Fruit fly (Drosophila melanogaster) whole organism, wandering third instar larva: Measurements from ENCODE around the gene TfIIA-S.

Experiments
- Abd-B ChIP-seq: fragments of >200 bp; optimal IDR thresholded peaks from 2 replicates; lab custom pipeline; 2017; ENCODE audit warnings: missing biosample characterization, missing genetic modification characterization
- CG32264 ChIP-seq: fragments of 200-800 bp; sonication (Bioruptor generic); optimal IDR thresholded peaks from 2 replicates; lab custom pipeline; 2016; ENCODE audit warnings: missing biosample characterization, missing genetic modification characterization
- CG9705 ChIP-seq: fragments of 200-800 bp; sonication (Bioruptor generic); optimal IDR thresholded peaks from 2 replicates; lab custom pipeline; 2018; ENCODE audit warnings: missing biosample characterization, mild to moderate bottlenecking, missing genetic modification characterization
- CrebA ChIP-seq: fragments of 200-800 bp; sonication (Bioruptor generic); optimal IDR thresholded peaks from 2 replicates; lab custom pipeline; 2016; ENCODE audit warnings: missing biosample characterization, mild to moderate bottlenecking, missing genetic modification characterization, borderline replicate concordance
- Dfd ChIP-seq: fragments of >200 bp; optimal IDR thresholded peaks from 2 replicates; lab custom pipeline; 2017; ENCODE audit warnings: missing biosample characterization, missing genetic modification characterization
- Dif ChIP-seq: fragments of 200-275, 200-300 bp; sonication (Bioruptor generic); optimal IDR thresholded peaks from 2 replicates; lab custom pipeline; 2018; ENCODE audit warnings: missing biosample characterization, missing genetic modification characterization; ENCODE audit not compliant: partially characterized antibody
- GATAd ChIP-seq: sonication (Bioruptor generic); optimal IDR thresholded peaks from 2 replicates; lab custom pipeline; 2016; ENCODE audit warnings: missing biosample characterization, missing genetic modification characterization
- HLH106 ChIP-seq: fragments of 200-800 bp; optimal IDR thresholded peaks from 3 replicates; lab custom pipeline; 2019; ENCODE audit warnings: missing biosample characterization, mild to moderate bottlenecking, missing genetic modification characterization, moderate library complexity
- Hnf4 ChIP-seq: fragments of 200-800 bp; sonication (Bioruptor generic); optimal IDR thresholded peaks from 2 replicates; lab custom pipeline; 2016; ENCODE audit warnings: missing biosample characterization, mild to moderate bottlenecking, missing genetic modification characterization
- Hr78 ChIP-seq: fragments of >200 bp; optimal IDR thresholded peaks from 2 replicates; lab custom pipeline; 2017; ENCODE audit warnings: missing biosample characterization, missing genetic modification characterization
- Hr83 ChIP-seq: fragments of 200-300 bp; sonication (Bioruptor generic); optimal IDR thresholded peaks from 2 replicates; lab custom pipeline; 2016; ENCODE audit warnings: missing biosample characterization, mild to moderate bottlenecking, missing genetic modification characterization, moderate library complexity; ENCODE audit not compliant: poor library complexity, severe bottlenecking
- Jra ChIP-seq: sonication (Bioruptor generic); optimal IDR thresholded peaks from 2 replicates; lab custom pipeline; 2016; ENCODE audit warnings: missing biosample characterization, missing genetic modification characterization
- Mio ChIP-seq: sonication (Bioruptor generic); optimal IDR thresholded peaks from 2 replicates; lab custom pipeline; 2016; ENCODE audit warnings: missing biosample characterization, missing genetic modification characterization
- Myc ChIP-seq: fragments of >200 bp; optimal IDR thresholded peaks from 2 replicates; lab custom pipeline; 2017
- N ChIP-seq: fragments of >200 bp; optimal IDR thresholded peaks from 2 replicates; lab custom pipeline; 2018; ENCODE audit warnings: missing biosample characterization, missing external identifiers, missing genetic modification characterization
- OdsH ChIP-seq: fragments of 200-800 bp; sonication (Bioruptor generic); optimal IDR thresholded peaks from 2 replicates; lab custom pipeline; 2016; ENCODE audit warnings: missing biosample characterization, mild to moderate bottlenecking, missing genetic modification characterization
- Rel ChIP-seq, 2 experiments: fragments of 200-800 bp; sonication (Bioruptor generic) in 1 of 2; optimal IDR thresholded peaks; 2 replicates in 1 of 2; 3 replicates in 1 of 2; lab custom pipeline; 2016 to 2019; ENCODE audit warnings: mild to moderate bottlenecking in 2 of 2, missing biosample characterization in 2 of 2, missing genetic modification characterization in 2 of 2, moderate library complexity in 1 of 2
- Sp1 ChIP-seq: fragments of 200-800 bp; sonication (Bioruptor generic); optimal IDR thresholded peaks from 3 replicates; lab custom pipeline; 2019; ENCODE audit warnings: missing biosample characterization, mild to moderate bottlenecking, missing genetic modification characterization, moderate library complexity
- Vsx2 ChIP-seq: fragments of 200-300, 225-300 bp; sonication (Bioruptor generic); optimal IDR thresholded peaks from 2 replicates; lab custom pipeline; 2018; ENCODE audit warnings: missing biosample characterization, missing genetic modification characterization; ENCODE audit not compliant: partially characterized antibody
- br ChIP-seq: fragments of 200-800 bp; sonication (Bioruptor generic); optimal IDR thresholded peaks from 2 replicates; lab custom pipeline; 2016; ENCODE audit warnings: missing biosample characterization, missing genetic modification characterization
- brk ChIP-seq: fragments of 200-800 bp; sonication (Bioruptor generic); optimal IDR thresholded peaks from 2 replicates; lab custom pipeline; 2016; ENCODE audit warnings: missing biosample characterization, mild to moderate bottlenecking, missing genetic modification characterization
- dl ChIP-seq, 2 experiments: fragments of 175-275, 200-275 bp in 1 of 2; fragments of 200-275 bp in 1 of 2; sonication (Bioruptor generic); optimal IDR thresholded peaks; lab custom pipeline; 2018; ENCODE audit warnings: mild to moderate bottlenecking in 2 of 2, missing biosample characterization in 2 of 2, missing genetic modification characterization in 2 of 2, moderate library complexity in 2 of 2; ENCODE audit not compliant: partially characterized antibody in 2 of 2, insufficient read depth in 1 of 2
- dmrt93B ChIP-seq: fragments of 200-800 bp; sonication (Bioruptor generic); optimal IDR thresholded peaks from 2 replicates; lab custom pipeline; 2018; ENCODE audit warnings: missing biosample characterization, mild to moderate bottlenecking, missing genetic modification characterization
- dsf ChIP-seq: sonication (Bioruptor generic); optimal IDR thresholded peaks from 2 replicates; lab custom pipeline; 2016; ENCODE audit warnings: missing biosample characterization, missing genetic modification characterization, borderline replicate concordance
- ey ChIP-seq: fragments of 200-800 bp; sonication (Bioruptor generic); optimal IDR thresholded peaks from 2 replicates; lab custom pipeline; 2016; ENCODE audit warnings: missing biosample characterization, missing genetic modification characterization
- foxo ChIP-seq, 2 experiments: fragments of 200-800 bp; sonication (Bioruptor generic); optimal IDR thresholded peaks; 2 replicates in 1 of 2; 3 replicates in 1 of 2; lab custom pipeline; 2016 to 2017; ENCODE audit warnings: missing biosample characterization in 2 of 2, missing genetic modification characterization in 2 of 2
- fru ChIP-seq: fragments of 200-800 bp; sonication (Bioruptor generic); optimal IDR thresholded peaks from 3 replicates; lab custom pipeline; 2016; ENCODE audit warnings: missing biosample characterization, mild to moderate bottlenecking, missing genetic modification characterization
- h ChIP-seq: fragments of 200-800 bp; sonication (Bioruptor generic); optimal IDR thresholded peaks from 3 replicates; lab custom pipeline; 2016; ENCODE audit warnings: missing biosample characterization, mild to moderate bottlenecking, missing genetic modification characterization
- jim ChIP-seq: fragments of 175-275, 200-325 bp; sonication (Bioruptor generic); optimal IDR thresholded peaks from 2 replicates; lab custom pipeline; 2016; ENCODE audit warnings: missing biosample characterization, mild to moderate bottlenecking, missing genetic modification characterization
- lola ChIP-seq: fragments of >200 bp; optimal IDR thresholded peaks from 2 replicates; lab custom pipeline; 2017; ENCODE audit warnings: missing biosample characterization, missing genetic modification characterization
- pan ChIP-seq: fragments of >200 bp; optimal IDR thresholded peaks from 2 replicates; lab custom pipeline; 2017
- psq ChIP-seq: fragments of 200-800 bp; sonication (Bioruptor generic); optimal IDR thresholded peaks from 3 replicates; lab custom pipeline; 2017; ENCODE audit warnings: missing biosample characterization, mild to moderate bottlenecking, missing genetic modification characterization, moderate library complexity
- rgr ChIP-seq: fragments of 200-800 bp; sonication (Bioruptor generic); optimal IDR thresholded peaks from 3 replicates; lab custom pipeline; 2016; ENCODE audit warnings: missing biosample characterization, mild to moderate bottlenecking, missing genetic modification characterization
- sage ChIP-seq: fragments of 200-800 bp; sonication (Bioruptor generic); optimal IDR thresholded peaks from 2 replicates; lab custom pipeline; 2016; ENCODE audit warnings: missing biosample characterization, mild to moderate bottlenecking, missing genetic modification characterization
- sv ChIP-seq: fragments of 200-800 bp; sonication (Bioruptor generic); optimal IDR thresholded peaks from 3 replicates; lab custom pipeline; 2016; ENCODE audit warnings: missing biosample characterization, missing genetic modification characterization
- tai ChIP-seq: sonication (Bioruptor generic); optimal IDR thresholded peaks from 2 replicates; lab custom pipeline; 2016; ENCODE audit warnings: missing biosample characterization, missing genetic modification characterization
- usp ChIP-seq: fragments of >200 bp; optimal IDR thresholded peaks from 2 replicates; lab custom pipeline; 2017; ENCODE audit warnings: missing biosample characterization, missing genetic modification characterization
- woc ChIP-seq: sonication (Bioruptor generic); optimal IDR thresholded peaks from 2 replicates; lab custom pipeline; 2016; ENCODE audit warnings: missing biosample characterization, mild to moderate bottlenecking, missing genetic modification characterization

Gene TfIIA-S

DNA sequence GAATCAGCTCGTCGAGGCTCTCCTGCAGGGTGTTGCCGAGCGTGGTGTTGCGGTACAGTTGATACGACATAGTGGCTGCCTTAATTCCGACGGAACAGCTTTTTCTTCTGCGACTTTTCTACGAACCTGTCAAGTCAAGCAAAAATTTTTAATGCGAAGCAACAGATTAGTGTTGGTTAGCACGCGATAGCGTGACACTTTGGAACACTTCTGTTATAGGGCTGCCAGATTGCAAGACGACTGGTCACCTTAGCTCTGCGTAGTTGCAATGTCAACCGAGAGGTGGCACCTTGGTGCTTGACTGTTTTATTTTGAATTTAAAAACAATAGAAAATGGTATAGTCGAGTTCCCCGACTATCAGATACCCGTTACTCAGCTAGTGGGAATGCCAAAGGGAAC lies at the start of gene TfIIA-S:
Gene TfIIA-S, minus strand, starts transcription at position 175 of the 400 bp plus-strand sequence.
- no peak for TF ChIP-seq dl (GFP tag; optimal IDR thresholded peaks at IDR 0.05; lab: Kevin White, UChicago; ENCODE audit: insufficient read depth in 1 of 2, partially characterized antibody in 2 of 2)
- TF ChIP-seq ey = peak; percentile 75
- no peak for TF ChIP-seq dsf (GFP tag; lab: Kevin White, UChicago)
- TF ChIP-seq Vsx2 (GFP tag; lab: Kevin White, UChicago) = no peak
- no peak for TF ChIP-seq woc (GFP tag; lab: Kevin White, UChicago)
- TF ChIP-seq HLH106 (tag; lab: Kevin White, UChicago) = peak; percentile 71
- no peak for TF ChIP-seq lola (GFP tag; lab: Kevin White, UChicago)
- TF ChIP-seq N (GFP tag; lab: Kevin White, UChicago) = no peak
- no peak for TF ChIP-seq Rel (GFP tag; optimal IDR thresholded peaks at IDR 0.05; lab: Kevin White, UChicago)
- peak; percentile 69 for TF ChIP-seq Rel (tag; optimal IDR thresholded peaks at IDR 0.05; lab: Kevin White, UChicago)
- TF ChIP-seq Dfd (GFP tag; lab: Kevin White, UChicago) = no peak
- TF ChIP-seq tai (GFP tag; lab: Kevin White, UChicago) = no peak
- TF ChIP-seq Myc (lab: Kevin White, UChicago) = no peak
- no peak for TF ChIP-seq CrebA (GFP tag; lab: Kevin White, UChicago)
- peak in 1 of 2 experiments; percentile 88 for TF ChIP-seq foxo (GFP tag; optimal IDR thresholded peaks at IDR 0.05; lab: Kevin White, UChicago)
- TF ChIP-seq rgr (GFP tag; lab: Kevin White, UChicago) = peak; percentile 87
- peak; percentile 78 for TF ChIP-seq sv
- TF ChIP-seq CG9705 = peak; percentile 77
- no peak for TF ChIP-seq usp (GFP tag; lab: Kevin White, UChicago)
- TF ChIP-seq OdsH (GFP tag; lab: Kevin White, UChicago) = peak; percentile 66
- peak; percentile 61 for TF ChIP-seq Sp1 (GFP tag; lab: Kevin White, UChicago)
- no peak for TF ChIP-seq Hr78 (GFP tag; lab: Kevin White, UChicago)
- peak; percentile 58 for TF ChIP-seq dmrt93B
- TF ChIP-seq h = peak; percentile 83
- peak; percentile 95 for TF ChIP-seq Hr83
- no peak for TF ChIP-seq brk (GFP tag; lab: Kevin White, UChicago)
- no peak for TF ChIP-seq Hnf4 (GFP tag; lab: Kevin White, UChicago)
- TF ChIP-seq Dif = peak; percentile 62
- no peak for TF ChIP-seq Abd-B (GFP tag; lab: Kevin White, UChicago)
- no peak for TF ChIP-seq sage
- no peak for TF ChIP-seq jim (GFP tag; lab: Kevin White, UChicago)
- TF ChIP-seq psq (GFP tag; lab: Kevin White, UChicago) = peak; percentile 58
- peak; percentile 72 for TF ChIP-seq fru (GFP tag; lab: Kevin White, UChicago)
- TF ChIP-seq Jra = peak; percentile 57
- no peak for TF ChIP-seq pan (lab: Kevin White, UChicago)
- TF ChIP-seq CG32264 = peak; percentile 10
- TF ChIP-seq Mio = peak; percentile 44
- TF ChIP-seq br (GFP tag; lab: Kevin White, UChicago) = peak; percentile 79
- TF ChIP-seq GATAd (GFP tag; lab: Kevin White, UChicago) = peak; percentile 45
- TF ChIP-seq, all 38 proteins: peak for 20

DNA sequence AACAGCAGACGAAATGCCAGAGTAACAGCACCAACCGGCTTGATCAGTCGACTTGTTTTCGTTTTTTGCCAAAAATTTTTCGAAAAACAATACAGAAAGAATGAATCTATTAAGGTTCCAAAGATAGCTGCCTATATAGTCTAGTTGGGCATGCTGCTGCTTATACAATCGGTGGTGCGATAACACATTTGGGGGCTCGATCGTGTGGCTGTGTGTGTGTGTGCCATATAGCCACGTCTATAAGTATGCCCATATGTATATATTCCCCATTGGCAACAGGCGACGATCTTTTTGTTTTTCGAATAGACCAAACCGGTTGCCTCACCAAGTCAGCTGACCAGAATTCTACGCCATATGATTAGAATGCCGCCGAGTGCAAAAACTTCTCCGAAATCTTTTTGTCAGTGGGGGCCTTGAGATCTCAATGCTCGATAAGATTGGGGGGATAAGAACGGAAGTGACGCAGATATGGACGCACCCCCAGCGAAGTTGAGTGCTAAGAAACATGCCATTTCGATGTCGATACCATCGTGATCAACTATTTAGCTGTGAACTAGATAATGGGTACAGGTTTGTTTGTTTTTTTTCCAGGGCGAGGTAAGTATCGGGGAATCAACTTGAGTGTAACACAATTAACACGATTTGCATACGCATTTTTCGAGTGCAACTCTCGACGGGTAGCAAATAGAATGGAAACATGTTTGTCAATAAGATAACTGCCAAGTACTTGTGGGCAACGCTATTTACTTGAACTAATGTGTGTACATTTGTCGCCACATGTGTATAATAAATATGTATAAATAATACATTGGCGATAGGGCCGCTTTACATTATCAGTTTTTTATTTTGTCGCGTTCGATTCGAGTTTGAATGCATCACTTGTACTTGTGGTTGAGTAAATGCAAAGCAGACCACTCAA lies 49.3 kb upstream of the TfIIA-S start:
- peak; percentile 32 for TF ChIP-seq h
- TF ChIP-seq Hr83 = peak; percentile 80
- no peak for TF ChIP-seq usp (GFP tag; lab: Kevin White, UChicago)
- peak; percentile 39 for TF ChIP-seq rgr (GFP tag; lab: Kevin White, UChicago)
- TF ChIP-seq Dif = no peak
- TF ChIP-seq dl (GFP tag; optimal IDR thresholded peaks at IDR 0.05; lab: Kevin White, UChicago; ENCODE audit: insufficient read depth in 1 of 2, partially characterized antibody in 2 of 2) = no peak
- TF ChIP-seq Hnf4 (GFP tag; lab: Kevin White, UChicago) = peak; percentile 38
- TF ChIP-seq Jra = peak; percentile 12
- TF ChIP-seq tai (GFP tag; lab: Kevin White, UChicago) = no peak
- TF ChIP-seq foxo (GFP tag; optimal IDR thresholded peaks at IDR 0.05; lab: Kevin White, UChicago) = no peak
- TF ChIP-seq Myc (lab: Kevin White, UChicago) = no peak
- TF ChIP-seq HLH106 (tag; lab: Kevin White, UChicago) = no peak
- TF ChIP-seq dmrt93B = peak; percentile 26
- TF ChIP-seq CG9705 = peak; percentile 11
- no peak for TF ChIP-seq sage
- TF ChIP-seq OdsH (GFP tag; lab: Kevin White, UChicago) = peak; percentile 54
- no peak for TF ChIP-seq fru (GFP tag; lab: Kevin White, UChicago)
- no peak for TF ChIP-seq br (GFP tag; lab: Kevin White, UChicago)
- peak; percentile 71 for TF ChIP-seq sv
- no peak for TF ChIP-seq Abd-B (GFP tag; lab: Kevin White, UChicago)
- no peak for TF ChIP-seq pan (lab: Kevin White, UChicago)
